Worm (Caenorhabditis elegans) whole organism, L4 larva: Measurements from ENCODE around the gene Y43F8B.17.

ENCODE experiments used
- T20F7.1 ChIP-seq: fragments of 200-800 bp; sonication (Bioruptor generic); optimal IDR thresholded peaks from 2 replicates; lab custom pipeline; 2018; ENCODE audit warnings: mild to moderate bottlenecking, missing genetic modification characterization, missing compliant biosample characterization
- T26A8.4 ChIP-seq: fragments of 200-800 bp; sonication (Bioruptor generic); IDR thresholded peaks from 2 replicates; pipeline ENCODE4 v1.3.6; 2022; ENCODE audit warnings: missing genetic modification characterization, missing compliant biosample characterization
- ces-1 ChIP-seq: fragments of 150-350 bp; sonication (generic microtip); optimal IDR thresholded peaks from 4 replicates; lab custom pipeline; 2014; ENCODE audit warnings: missing biosample characterization, missing genetic modification reagents, missing genetic modification characterization
- daf-12 ChIP-seq: fragments of 150-350 bp; optimal IDR thresholded peaks from 2 replicates; lab custom pipeline; 2014; ENCODE audit warnings: missing biosample characterization, missing genetic modification reagents, missing genetic modification characterization
- dve-1 ChIP-seq: sonication (generic microtip); optimal IDR thresholded peaks from 2 replicates; lab custom pipeline; 2017; ENCODE audit warnings: antibody characterized with exemption, mild to moderate bottlenecking, missing genetic modification characterization, missing compliant biosample characterization; ENCODE audit not compliant: insufficient read depth
- mep-1 ChIP-seq: fragments of 150-350 bp; sonication (generic microtip); optimal IDR thresholded peaks from 3 replicates; lab custom pipeline; 2014; ENCODE audit warnings: missing biosample characterization, missing genetic modification characterization
- pha-4 ChIP-seq, 2 experiments: fragments of 150-350 bp in 1 of 2; fragments of 200-800 bp in 1 of 2; sonication (Bioruptor generic) in 1 of 2; IDR thresholded peaks in 1 of 2; optimal IDR thresholded peaks in 1 of 2; 2 replicates each; pipeline versions ENCODE4 v1.3.6 to Lab custom; 2014 to 2022; ENCODE audit warnings: missing genetic modification characterization in 2 of 2, missing genetic modification reagents in 2 of 2, missing biosample characterization in 1 of 2, missing compliant biosample characterization in 1 of 2
- pqm-1 ChIP-seq: sonication (generic microtip); optimal IDR thresholded peaks from 2 replicates; lab custom pipeline; 2017; ENCODE audit warnings: missing biosample characterization, missing genetic modification characterization
- unc-130 ChIP-seq: sonication (generic microtip); optimal IDR thresholded peaks from 2 replicates; lab custom pipeline; 2016; ENCODE audit warnings: missing genetic modification reagents, missing genetic modification characterization, missing compliant biosample characterization
- unc-39 ChIP-seq: sonication (generic microtip); optimal IDR thresholded peaks from 2 replicates; lab custom pipeline; 2017; ENCODE audit warnings: missing biosample characterization, missing genetic modification characterization

ce11 chrV:19510352-19510751 is 25.8 kb downstream of the Y43F8B.17 start:
- no peak for TF ChIP-seq dve-1 (tag; lab: Kevin White, UChicago)
- no peak for TF ChIP-seq pha-4 (GFP tag; IDR thresholded peaks at IDR 0.05; lab: Robert Waterston, UW)
- no peak for TF ChIP-seq pha-4 (tag; optimal IDR thresholded peaks at IDR 0.05; lab: Kevin White, UChicago)
- no peak for TF ChIP-seq daf-12 (tag; lab: Kevin White, UChicago)
- TF ChIP-seq unc-130 (GFP tag; lab: Kevin White, UChicago), result no peak
- TF ChIP-seq mep-1, result no peak
- TF ChIP-seq pqm-1 (tag; lab: Kevin White, UChicago), result no peak
- no peak for TF ChIP-seq unc-39 (tag; lab: Kevin White, UChicago)
- no peak for TF ChIP-seq ces-1 (GFP tag; lab: Kevin White, UChicago)
- TF ChIP-seq T26A8.4 (GFP tag; lab: Robert Waterston, UW), result no peak
- TF ChIP-seq T20F7.1 (GFP tag; lab: Kevin White, UChicago), result no peak
